Fruit fly (Drosophila melanogaster): ENCODE measurements around the gene nAChRbeta1.
A peak's percentile ranks its signal among the peaks of the same experiment; 100 is the strongest.

The nAChRbeta1 gene

DNA sequence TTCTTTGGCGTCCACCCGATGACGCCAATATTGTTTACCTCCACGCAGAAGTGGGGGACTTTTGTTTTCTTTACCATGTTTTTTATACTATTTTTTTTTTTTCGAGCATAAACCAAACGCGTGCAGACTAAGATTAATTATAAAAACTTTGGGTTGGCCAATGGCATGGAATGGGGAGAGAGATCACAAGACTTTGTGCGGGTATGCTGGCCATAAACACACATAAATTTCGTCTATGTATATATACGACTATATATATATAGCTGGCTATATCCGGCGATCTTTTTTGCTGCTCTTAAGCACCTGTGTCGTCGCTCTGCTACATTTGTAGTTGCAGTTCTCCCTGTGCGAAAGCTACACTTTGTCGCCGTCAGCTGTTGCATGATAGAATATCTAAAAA is 17.2 kb upstream of the nAChRbeta1 start:
- TF ChIP-seq Hr38 (GFP tag; optimal IDR thresholded peaks at IDR 0.05), result no peak
- no peak for TF ChIP-seq Blimp-1 (GFP tag; optimal IDR thresholded peaks at IDR 0.05)
- no peak for TF ChIP-seq spab (GFP tag; optimal IDR thresholded peaks at IDR 0.05)
- TF ChIP-seq CG15336 (GFP tag; IDR thresholded peaks at IDR 0.05), result no peak
- no peak for TF ChIP-seq CG6808 (GFP tag; optimal IDR thresholded peaks at IDR 0.05)
- no peak for TF ChIP-seq Sox102F (GFP tag; optimal IDR thresholded peaks at IDR 0.05)
- TF ChIP-seq CG6854 (GFP tag; optimal IDR thresholded peaks at IDR 0.05), result no peak
- no peak for TF ChIP-seq lz (GFP tag; optimal IDR thresholded peaks at IDR 0.05)
- no peak for TF ChIP-seq CG1621 (tag; optimal IDR thresholded peaks at IDR 0.05)
- TF ChIP-seq dac (GFP tag; optimal IDR thresholded peaks at IDR 0.05), result no peak
- no peak for TF ChIP-seq Hr4 (GFP tag; optimal IDR thresholded peaks at IDR 0.05)
- TF ChIP-seq Ets21C (GFP tag; optimal IDR thresholded peaks at IDR 0.05), result no peak
- no peak for TF ChIP-seq fd85E (GFP tag; optimal IDR thresholded peaks at IDR 0.05)
- no peak for TF ChIP-seq Ets96B (tag; optimal IDR thresholded peaks at IDR 0.05)
- no peak for TF ChIP-seq CG16779 (tag; optimal IDR thresholded peaks at IDR 0.05)
- TF ChIP-seq CG8119 (GFP tag; IDR thresholded peaks at IDR 0.05), result no peak

DNA sequence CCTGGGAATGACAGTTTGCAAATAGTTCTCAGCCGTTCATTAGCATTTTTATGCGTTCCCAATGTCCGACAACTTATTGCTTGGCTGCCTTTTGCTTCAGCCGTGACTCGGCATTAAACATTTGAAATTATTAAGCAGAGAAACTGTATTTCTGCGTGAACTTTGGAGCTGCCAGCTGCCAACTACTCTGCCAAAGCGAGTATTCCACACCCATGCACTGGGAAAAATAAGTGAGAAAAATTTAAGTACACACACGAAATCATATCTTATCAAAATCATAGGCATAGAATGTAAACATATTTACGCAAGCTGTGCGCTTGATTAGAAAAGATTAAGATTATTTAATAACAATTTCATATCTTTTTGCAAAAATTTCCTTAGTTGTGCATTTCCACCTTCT is 16.2 kb upstream of the nAChRbeta1 start:
- peak; percentile 70; the same call in 2 of the 3 replicates for TF ChIP-seq CG6163 (GFP tag; IDR thresholded peaks at IDR 0.05)
- TF ChIP-seq spab (GFP tag; optimal IDR thresholded peaks at IDR 0.05), result no peak
- peak; percentile 32 for TF ChIP-seq CG6276 (GFP tag; optimal IDR thresholded peaks at IDR 0.05)
- TF ChIP-seq Gug (GFP tag; IDR thresholded peaks at IDR 0.05), result peak; percentile 51
- no peak for TF ChIP-seq CG3032 (tag; optimal IDR thresholded peaks at IDR 0.05)
- TF ChIP-seq CG34406 (GFP tag; optimal IDR thresholded peaks at IDR 0.05), result no peak
- no peak for TF ChIP-seq ss (GFP tag; optimal IDR thresholded peaks at IDR 0.05)
- peak; percentile 79 for TF ChIP-seq eg (GFP tag; IDR thresholded peaks at IDR 0.05)
- peak; percentile 53 for TF ChIP-seq CG15336 (GFP tag; IDR thresholded peaks at IDR 0.05)
- peak; percentile 24 for TF ChIP-seq Lpt (GFP tag; optimal IDR thresholded peaks at IDR 0.05)
- TF ChIP-seq Eip93F (GFP tag; optimal IDR thresholded peaks at IDR 0.05), result no peak
- TF ChIP-seq CG8119 (GFP tag; IDR thresholded peaks at IDR 0.05), result peak; percentile 33; the same call in 2 of the 3 replicates
- peak; percentile 17 for TF ChIP-seq net (GFP tag; optimal IDR thresholded peaks at IDR 0.05)
- peak; percentile 47 for TF ChIP-seq CG32006 (GFP tag; optimal IDR thresholded peaks at IDR 0.05)
- TF ChIP-seq esn (GFP tag; optimal IDR thresholded peaks at IDR 0.05), result no peak
- TF ChIP-seq Sox102F (GFP tag; optimal IDR thresholded peaks at IDR 0.05), result no peak
- peak; percentile 48 for TF ChIP-seq Hr4 (GFP tag; optimal IDR thresholded peaks at IDR 0.05)
- TF ChIP-seq CG11294 (GFP tag; IDR thresholded peaks at IDR 0.05), result peak; percentile 62
- no peak for TF ChIP-seq Eip78C (GFP tag)
- no peak for TF ChIP-seq acj6 (GFP tag; optimal IDR thresholded peaks at IDR 0.05)

- TF ChIP-seq Hr4 (GFP tag; optimal IDR thresholded peaks at IDR 0.05) (peak; percentile 18), Gug (GFP tag; IDR thresholded peaks at IDR 0.05) (peak; percentile 34; the same call in 1 of the 2 replicates), CG32006 (GFP tag; optimal IDR thresholded peaks at IDR 0.05) (peak; percentile 35), vri (GFP tag; optimal IDR thresholded peaks at IDR 0.05) (peak; percentile 9), CG6276 (GFP tag; optimal IDR thresholded peaks at IDR 0.05) (no peak), Lpt (GFP tag; optimal IDR thresholded peaks at IDR 0.05) (peak; percentile 20), CG15336 (GFP tag; IDR thresholded peaks at IDR 0.05) (peak; percentile 31), CG10631 (GFP tag; optimal IDR thresholded peaks at IDR 0.05) (no peak), fkh (GFP tag; optimal IDR thresholded peaks at IDR 0.05) (peak; percentile 86), CG3919 (GFP tag; optimal IDR thresholded peaks at IDR 0.05) (no peak), CG8119 (GFP tag; IDR thresholded peaks at IDR 0.05) (peak; percentile 13; the same call in 1 of the 3 replicates), net (GFP tag; optimal IDR thresholded peaks at IDR 0.05) (peak; percentile 25), CG6163 (GFP tag; IDR thresholded peaks at IDR 0.05) (peak; percentile 51; the same call in 2 of the 3 replicates)
These were observed 15.2 kb upstream of the nAChRbeta1 start for dm6 chr3L:4413800-4414446.

Measured in whole organism, prepupa.